Fruit fly (Drosophila melanogaster): ENCODE measurements around the gene vkg.
A peak's percentile ranks its signal among the peaks of the same experiment; 100 is the strongest.

vkg gene

DNA sequence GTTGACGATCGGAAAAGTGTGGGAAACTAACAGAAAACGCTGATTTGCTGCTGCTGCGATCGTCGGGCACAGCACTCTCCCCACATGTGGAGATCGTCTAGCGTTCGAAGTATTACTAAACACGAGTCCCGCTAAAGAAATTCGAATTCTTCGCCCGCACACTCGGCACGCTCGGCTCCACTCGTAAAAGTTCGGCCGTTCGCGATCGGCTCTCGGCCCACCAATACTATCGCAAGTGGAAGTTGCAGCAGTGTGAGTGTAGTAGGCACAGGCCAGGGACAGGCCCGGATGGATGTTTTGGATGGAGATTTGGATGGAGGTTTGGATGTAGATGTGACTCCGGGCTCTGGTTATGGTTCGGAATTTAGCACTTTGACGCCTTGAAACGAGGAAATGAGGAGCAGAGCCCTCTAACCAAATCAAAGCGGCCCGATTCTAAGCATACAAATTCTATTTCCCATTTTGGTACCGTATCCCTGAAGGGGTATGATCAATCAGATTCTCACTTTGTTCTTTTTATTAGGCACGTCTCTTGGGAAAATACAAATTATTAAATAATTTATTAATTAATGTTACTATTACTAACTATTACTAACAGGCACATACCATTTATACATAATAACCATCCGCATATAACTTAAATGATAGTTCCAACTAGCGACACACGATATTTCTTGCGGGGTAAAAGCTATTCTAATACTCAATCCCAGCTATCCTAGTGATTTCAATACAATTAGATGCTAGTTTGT is 496 bp downstream of the vkg start:
- TF ChIP-seq Ets21C (GFP tag; optimal IDR thresholded peaks at IDR 0.05): no peak
- peak; percentile 39 for TF ChIP-seq svp (GFP tag)
- TF ChIP-seq CG9139 (GFP tag; optimal IDR thresholded peaks at IDR 0.05): no peak
- TF ChIP-seq CG6792 (GFP tag; optimal IDR thresholded peaks at IDR 0.05): no peak
- no peak for TF ChIP-seq esn (GFP tag; optimal IDR thresholded peaks at IDR 0.05)

dm6 chr2L:5025557-5025956 is 2.4 kb downstream of the vkg start:
- no peak for TF ChIP-seq eg (GFP tag; IDR thresholded peaks at IDR 0.05)

dm6 chr2L:5022602-5023001 is 5.4 kb downstream of the vkg start:
- TF ChIP-seq Met (GFP tag; optimal IDR thresholded peaks at IDR 0.05) (no peak), CG11902 (GFP tag; optimal IDR thresholded peaks at IDR 0.05) (no peak), cyc (GFP tag; optimal IDR thresholded peaks at IDR 0.05) (no peak), svp (GFP tag) (peak; percentile 22), vri (GFP tag; optimal IDR thresholded peaks at IDR 0.05) (no peak), CG6792 (GFP tag; optimal IDR thresholded peaks at IDR 0.05) (no peak)

- TF ChIP-seq CG3919 (GFP tag; optimal IDR thresholded peaks at IDR 0.05) (no peak), Hr39 (GFP tag; optimal IDR thresholded peaks at IDR 0.05) (no peak), CG10669 (GFP tag; optimal IDR thresholded peaks at IDR 0.05) (no peak), CG6276 (GFP tag; optimal IDR thresholded peaks at IDR 0.05) (no peak)
Measured at dm6 chr2L:5020479-5020878, 7.5 kb downstream of the vkg start.

DNA sequence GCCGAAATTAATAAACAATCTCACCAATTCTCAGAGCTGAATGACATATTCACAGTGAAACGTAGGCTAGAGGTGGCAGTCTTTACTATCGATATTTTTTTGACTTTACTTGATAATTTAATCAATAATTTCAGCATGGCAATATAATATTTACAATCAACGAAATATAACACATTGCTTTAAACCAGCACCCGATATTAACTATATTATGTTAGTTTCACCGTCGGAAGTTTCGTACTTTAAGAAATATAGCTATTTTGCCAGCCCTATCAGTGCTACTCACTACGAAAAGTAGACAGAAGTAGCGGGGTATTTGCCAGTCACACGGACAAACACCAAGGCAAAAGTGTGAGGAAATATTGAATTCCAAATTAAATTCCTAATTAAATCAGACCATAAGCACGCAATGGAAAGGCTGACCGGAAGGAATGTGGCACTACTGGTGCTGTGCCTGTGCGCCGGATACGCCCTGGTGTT is 17.2 kb downstream of the vkg start, which contains the start of the genes CG31917, Tfb5 and SelT:
Gene CG31917, minus strand, starts transcription at position 51 of the 477 bp plus-strand sequence.
Gene Tfb5, minus strand, starts transcription at position 51 of the 477 bp plus-strand sequence.
Gene SelT, plus strand, starts transcription at position 139 of the 477 bp plus-strand sequence.
- TF ChIP-seq CG16779 (tag; optimal IDR thresholded peaks at IDR 0.05): no peak
- no peak for TF ChIP-seq CG8319 (GFP tag; optimal IDR thresholded peaks at IDR 0.05)
- peak; percentile 63; the same call in 2 of the 3 replicates for TF ChIP-seq eg (GFP tag; IDR thresholded peaks at IDR 0.05)
- no peak for TF ChIP-seq CG9139 (GFP tag; optimal IDR thresholded peaks at IDR 0.05)
- TF ChIP-seq Sox102F (GFP tag; optimal IDR thresholded peaks at IDR 0.05): no peak
- TF ChIP-seq Eip93F (GFP tag; optimal IDR thresholded peaks at IDR 0.05): no peak
- TF ChIP-seq CG8119 (GFP tag; IDR thresholded peaks at IDR 0.05): no peak
- TF ChIP-seq OdsH (GFP tag; optimal IDR thresholded peaks at IDR 0.05): no peak
- TF ChIP-seq Hr4 (GFP tag; optimal IDR thresholded peaks at IDR 0.05): no peak
- no peak for TF ChIP-seq dsx (GFP tag; optimal IDR thresholded peaks at IDR 0.05; ENCODE audit: poor library complexity, severe bottlenecking)
- TF ChIP-seq achi (GFP tag; optimal IDR thresholded peaks at IDR 0.05): peak; percentile 33
- no peak for TF ChIP-seq fd59A (GFP tag; optimal IDR thresholded peaks at IDR 0.05)
- no peak for TF ChIP-seq Gug (GFP tag; IDR thresholded peaks at IDR 0.05)
- no peak for TF ChIP-seq fkh (GFP tag; optimal IDR thresholded peaks at IDR 0.05)
- TF ChIP-seq Lpt (GFP tag; optimal IDR thresholded peaks at IDR 0.05): no peak
- no peak for TF ChIP-seq CG11762 (GFP tag; optimal IDR thresholded peaks at IDR 0.05; ENCODE audit: insufficient read depth)
- no peak for TF ChIP-seq CG3919 (GFP tag; optimal IDR thresholded peaks at IDR 0.05)
- TF ChIP-seq CG3032 (tag; optimal IDR thresholded peaks at IDR 0.05): peak; percentile 48
- TF ChIP-seq CG11294 (GFP tag; IDR thresholded peaks at IDR 0.05): no peak
- no peak for TF ChIP-seq Eip75B (GFP tag; optimal IDR thresholded peaks at IDR 0.05)
- TF ChIP-seq Met (GFP tag; optimal IDR thresholded peaks at IDR 0.05): no peak
- no peak for TF ChIP-seq fd85E (GFP tag; optimal IDR thresholded peaks at IDR 0.05)
- no peak for TF ChIP-seq CG15336 (GFP tag; IDR thresholded peaks at IDR 0.05)
- peak; percentile 5 for TF ChIP-seq CG34406 (GFP tag; optimal IDR thresholded peaks at IDR 0.05)
- TF ChIP-seq cyc (GFP tag; optimal IDR thresholded peaks at IDR 0.05): peak; percentile 58
- no peak for TF ChIP-seq Hr38 (GFP tag; optimal IDR thresholded peaks at IDR 0.05)
- peak; percentile 12; the same call in 1 of the 3 replicates for TF ChIP-seq CG6163 (GFP tag; IDR thresholded peaks at IDR 0.05)
- no peak for TF ChIP-seq salr (GFP tag; optimal IDR thresholded peaks at IDR 0.05)
- no peak for TF ChIP-seq spab (GFP tag; optimal IDR thresholded peaks at IDR 0.05)
- no peak for TF ChIP-seq CG6808 (GFP tag; optimal IDR thresholded peaks at IDR 0.05)
- TF ChIP-seq CG4318 (GFP tag; optimal IDR thresholded peaks at IDR 0.05): no peak
- peak; percentile 73 for TF ChIP-seq esn (GFP tag; optimal IDR thresholded peaks at IDR 0.05)
- TF ChIP-seq CG6854 (GFP tag; optimal IDR thresholded peaks at IDR 0.05): no peak
- TF ChIP-seq CG11902 (GFP tag; optimal IDR thresholded peaks at IDR 0.05): peak; percentile 1
- TF ChIP-seq Sox15 (GFP tag; optimal IDR thresholded peaks at IDR 0.05): peak; percentile 31
- peak; percentile 86 for TF ChIP-seq svp (GFP tag)
- TF ChIP-seq Hr39 (GFP tag; optimal IDR thresholded peaks at IDR 0.05): peak; percentile 65

Measured in whole organism, prepupa.